Worm (Caenorhabditis elegans): ENCODE data around the gene B0034.4.

- no peak for TF ChIP-seq nhr-11 (tag; optimal IDR thresholded peaks at IDR 0.05)
- no peak for TF ChIP-seq ceh-9 (tag; optimal IDR thresholded peaks at IDR 0.05)
- no peak for TF ChIP-seq ama-1 (optimal IDR thresholded peaks at IDR 0.05)
- no peak for TF ChIP-seq sox-4 (tag; optimal IDR thresholded peaks at IDR 0.05)
- no peak for TF ChIP-seq unc-55 (GFP tag; optimal IDR thresholded peaks at IDR 0.05)
- no peak for TF ChIP-seq lin-11 (tag; optimal IDR thresholded peaks at IDR 0.05)
- no peak for TF ChIP-seq ceh-18 (tag; optimal IDR thresholded peaks at IDR 0.05)
- no peak for TF ChIP-seq nfya-1 (tag; optimal IDR thresholded peaks at IDR 0.05)
- TF ChIP-seq hlh-6 (tag; optimal IDR thresholded peaks at IDR 0.05) = no peak
Measured at ce11 chrII:5944268-5944667, 25.1 kb downstream of the B0034.4 start, which contains the start of gene B0034.2.

All from whole organism, late embryonic.